Fruit fly (Drosophila melanogaster) whole organism, prepupa: ENCODE data around the gene CG9706.
A peak's percentile ranks its signal among the peaks of the same experiment; 100 is the strongest.

Experiments
- Blimp-1 ChIP-seq: fragments of 200-800 bp; sonication (Bioruptor generic); optimal IDR thresholded peaks from 3 replicates; lab custom pipeline; 2017; ENCODE audit warnings: missing biosample characterization, missing genetic modification characterization, mild to moderate bottlenecking, moderate library complexity, missing genetic modification reagents
- CG10631 ChIP-seq: fragments of 200-800 bp; sonication (Bioruptor generic); optimal IDR thresholded peaks from 2 replicates; lab custom pipeline; 2016; ENCODE audit warnings: missing biosample characterization, missing genetic modification characterization
- CG10669 ChIP-seq: fragments of 200-800 bp; sonication (Bioruptor generic); optimal IDR thresholded peaks from 3 replicates; lab custom pipeline; 2018; ENCODE audit warnings: missing biosample characterization, mild to moderate bottlenecking, missing genetic modification characterization, moderate library complexity
- CG11294 ChIP-seq: fragments of 200-800 bp; sonication (Bioruptor generic); IDR thresholded peaks from 2 replicates; pipeline ENCODE4 v1.3.6; 2022; ENCODE audit warnings: missing biosample characterization, missing genetic modification characterization
- CG11762 ChIP-seq: fragments of 200-800 bp; sonication (Bioruptor generic); optimal IDR thresholded peaks from 3 replicates; lab custom pipeline; 2016; ENCODE audit warnings: missing biosample characterization, missing genetic modification characterization; ENCODE audit not compliant: insufficient read depth
- CG15336 ChIP-seq: fragments of 200-800 bp; sonication (Bioruptor generic); IDR thresholded peaks from 2 replicates; pipeline ENCODE4 v1.3.6; 2022; ENCODE audit warnings: missing biosample characterization, missing genetic modification characterization
- CG1621 ChIP-seq: fragments of 200-800 bp; sonication (Bioruptor generic); optimal IDR thresholded peaks from 3 replicates; lab custom pipeline; 2018; ENCODE audit warnings: missing biosample characterization, mild to moderate bottlenecking, missing genetic modification characterization
- CG16779 ChIP-seq: fragments of 200-800 bp; sonication (Bioruptor generic); optimal IDR thresholded peaks from 3 replicates; lab custom pipeline; 2017; ENCODE audit warnings: missing biosample characterization, mild to moderate bottlenecking, missing genetic modification characterization
- CG3032 ChIP-seq: fragments of 200-800 bp; optimal IDR thresholded peaks from 2 replicates; lab custom pipeline; 2019; ENCODE audit warnings: missing biosample characterization, mild to moderate bottlenecking, missing genetic modification characterization, moderate library complexity
- CG31627 ChIP-seq: fragments of 200-800 bp; sonication (Bioruptor generic); optimal IDR thresholded peaks from 3 replicates; lab custom pipeline; 2016; ENCODE audit warnings: missing biosample characterization, missing genetic modification characterization
- CG34406 ChIP-seq: fragments of 200-800 bp; sonication (Bioruptor generic); optimal IDR thresholded peaks from 3 replicates; lab custom pipeline; 2016; ENCODE audit warnings: missing biosample characterization, missing genetic modification characterization
- CG3919 ChIP-seq: fragments of 200-800 bp; sonication (Bioruptor generic); optimal IDR thresholded peaks from 3 replicates; lab custom pipeline; 2016; ENCODE audit warnings: missing biosample characterization, missing genetic modification characterization
- CG6163 ChIP-seq: fragments of 200-800 bp; sonication (Bioruptor generic); IDR thresholded peaks from 3 replicates; pipeline ENCODE4 v1.3.6; 2022; ENCODE audit warnings: missing biosample characterization, missing genetic modification characterization
- CG6276 ChIP-seq: fragments of 200-800 bp; sonication (Bioruptor generic); optimal IDR thresholded peaks from 2 replicates; lab custom pipeline; 2017; ENCODE audit warnings: missing biosample characterization, mild to moderate bottlenecking, missing genetic modification characterization
- CG6792 ChIP-seq: fragments of 200-800 bp; sonication (Bioruptor generic); optimal IDR thresholded peaks from 3 replicates; lab custom pipeline; 2016; ENCODE audit warnings: missing biosample characterization, missing genetic modification characterization
- CG6808 ChIP-seq: fragments of 200-800 bp; sonication (Bioruptor generic); optimal IDR thresholded peaks from 3 replicates; lab custom pipeline; 2017; ENCODE audit warnings: missing biosample characterization, missing genetic modification characterization, mild to moderate bottlenecking, moderate library complexity, missing genetic modification reagents
- CG7368 ChIP-seq: fragments of 200-800 bp; sonication (Bioruptor generic); optimal IDR thresholded peaks from 3 replicates; lab custom pipeline; 2016; ENCODE audit warnings: missing biosample characterization, missing genetic modification characterization
- CG8632 ChIP-seq: fragments of 200-800 bp; sonication (Bioruptor generic); optimal IDR thresholded peaks from 3 replicates; lab custom pipeline; 2016; ENCODE audit warnings: missing biosample characterization, missing genetic modification characterization
- CG9139 ChIP-seq: fragments of 200-800 bp; sonication (Bioruptor generic); optimal IDR thresholded peaks from 3 replicates; lab custom pipeline; 2017; ENCODE audit warnings: missing biosample characterization, mild to moderate bottlenecking, missing genetic modification characterization
- Eip75B ChIP-seq: fragments of 200-800 bp; sonication (Bioruptor generic); optimal IDR thresholded peaks from 3 replicates; lab custom pipeline; 2016; ENCODE audit warnings: missing biosample characterization, missing genetic modification characterization
- Eip78C ChIP-seq: fragments of 200-800 bp; sonication (Bioruptor generic); peaks from one replicate; lab custom pipeline; 2016; ENCODE audit warnings: missing biosample characterization, missing genetic modification characterization
- Ets21C ChIP-seq: fragments of 200-800 bp; sonication (Bioruptor generic); optimal IDR thresholded peaks from 3 replicates; lab custom pipeline; 2016; ENCODE audit warnings: missing biosample characterization, missing genetic modification characterization
- Ets96B ChIP-seq: fragments of 200-800 bp; optimal IDR thresholded peaks from 2 replicates; lab custom pipeline; 2019; ENCODE audit warnings: missing biosample characterization, mild to moderate bottlenecking, missing genetic modification characterization, moderate library complexity
- Gug ChIP-seq: fragments of 200-800 bp; sonication (Bioruptor generic); IDR thresholded peaks from 2 replicates; pipeline ENCODE4 v1.3.6; 2022; ENCODE audit warnings: missing biosample characterization, missing genetic modification characterization
- Hr39 ChIP-seq: fragments of 200-800 bp; sonication (Bioruptor generic); optimal IDR thresholded peaks from 2 replicates; lab custom pipeline; 2016; ENCODE audit warnings: missing biosample characterization, missing genetic modification characterization
- Lpt ChIP-seq: fragments of 200-800 bp; sonication (Bioruptor generic); optimal IDR thresholded peaks from 3 replicates; lab custom pipeline; 2016; ENCODE audit warnings: missing biosample characterization, missing genetic modification characterization
- OdsH ChIP-seq: fragments of 200-800 bp; sonication (Bioruptor generic); optimal IDR thresholded peaks from 3 replicates; lab custom pipeline; 2016; ENCODE audit warnings: missing biosample characterization, missing genetic modification characterization
- Smox ChIP-seq: fragments of 200-800 bp; sonication (Bioruptor generic); optimal IDR thresholded peaks from 3 replicates; lab custom pipeline; 2016; ENCODE audit warnings: missing biosample characterization, missing genetic modification characterization
- Sox14 ChIP-seq: fragments of 200-800 bp; sonication (Bioruptor generic); optimal IDR thresholded peaks from 3 replicates; lab custom pipeline; 2016; ENCODE audit warnings: missing biosample characterization, missing genetic modification characterization
- Sox15 ChIP-seq: fragments of 200-800 bp; sonication (Bioruptor generic); optimal IDR thresholded peaks from 3 replicates; lab custom pipeline; 2016; ENCODE audit warnings: missing biosample characterization, missing genetic modification characterization
- achi ChIP-seq: fragments of 200-800 bp; sonication (Bioruptor generic); optimal IDR thresholded peaks from 3 replicates; lab custom pipeline; 2016; ENCODE audit warnings: missing biosample characterization, missing genetic modification characterization
- acj6 ChIP-seq: fragments of 200-800 bp; sonication (Bioruptor generic); optimal IDR thresholded peaks from 3 replicates; lab custom pipeline; 2016; ENCODE audit warnings: missing biosample characterization, missing genetic modification characterization
- dsx ChIP-seq: fragments of 200-800 bp; optimal IDR thresholded peaks from 3 replicates; lab custom pipeline; 2019; ENCODE audit warnings: missing biosample characterization, mild to moderate bottlenecking, missing genetic modification characterization, moderate library complexity; ENCODE audit not compliant: poor library complexity, severe bottlenecking
- eg ChIP-seq: fragments of 200-800 bp; sonication (Bioruptor generic); IDR thresholded peaks from 3 replicates; pipeline ENCODE4 v1.3.6; 2022; ENCODE audit warnings: missing biosample characterization, missing genetic modification characterization
- esn ChIP-seq: fragments of 200-800 bp; sonication (Bioruptor generic); optimal IDR thresholded peaks from 2 replicates; lab custom pipeline; 2016; ENCODE audit warnings: missing biosample characterization, mild to moderate bottlenecking, missing genetic modification characterization, moderate library complexity
- fd59A ChIP-seq: fragments of 200-800 bp; sonication (Bioruptor generic); optimal IDR thresholded peaks from 2 replicates; lab custom pipeline; 2017; ENCODE audit warnings: missing biosample characterization, mild to moderate bottlenecking, missing genetic modification characterization, missing genetic modification reagents
- fkh ChIP-seq: fragments of 200-800 bp; sonication (Bioruptor generic); optimal IDR thresholded peaks from 3 replicates; lab custom pipeline; 2017; ENCODE audit warnings: missing biosample characterization, mild to moderate bottlenecking, missing genetic modification characterization, moderate library complexity
- lz ChIP-seq: fragments of 200-800 bp; sonication (Bioruptor generic); optimal IDR thresholded peaks from 3 replicates; lab custom pipeline; 2016; ENCODE audit warnings: missing biosample characterization, missing genetic modification characterization
- net ChIP-seq: fragments of 200-800 bp; sonication (Bioruptor generic); optimal IDR thresholded peaks from 3 replicates; lab custom pipeline; 2016; ENCODE audit warnings: missing biosample characterization, missing genetic modification characterization
- pdm3 ChIP-seq: fragments of 200-800 bp; sonication (Bioruptor generic); optimal IDR thresholded peaks from 3 replicates; lab custom pipeline; 2016; ENCODE audit warnings: missing biosample characterization, missing genetic modification characterization
- salr ChIP-seq, 2 experiments: fragments of 200-800 bp; sonication (Bioruptor generic); optimal IDR thresholded peaks; 3 replicates each; lab custom pipeline; 2016 to 2018; ENCODE audit warnings: missing biosample characterization in 2 of 2, missing genetic modification characterization in 2 of 2, mild to moderate bottlenecking in 1 of 2
- spab ChIP-seq: fragments of 200-800 bp; sonication (Bioruptor generic); optimal IDR thresholded peaks from 2 replicates; lab custom pipeline; 2017; ENCODE audit warnings: missing biosample characterization, mild to moderate bottlenecking, missing genetic modification characterization, missing genetic modification reagents
- ss ChIP-seq, 2 experiments: fragments of 200-800 bp; sonication (Bioruptor generic); optimal IDR thresholded peaks; 2 replicates in 1 of 2; 3 replicates in 1 of 2; lab custom pipeline; 2017 to 2018; ENCODE audit warnings: mild to moderate bottlenecking in 2 of 2, missing biosample characterization in 2 of 2, missing genetic modification characterization in 2 of 2, moderate library complexity in 1 of 2
- svp ChIP-seq: fragments of 200-800 bp; sonication (Bioruptor generic); peaks from one replicate; lab custom pipeline; 2016; ENCODE audit warnings: missing biosample characterization, missing genetic modification characterization
- topi ChIP-seq: fragments of 200-800 bp; sonication (Bioruptor generic); optimal IDR thresholded peaks from 3 replicates; lab custom pipeline; 2016; ENCODE audit warnings: missing biosample characterization, missing genetic modification characterization
- vri ChIP-seq: fragments of 200-800 bp; sonication (Bioruptor generic); optimal IDR thresholded peaks from 3 replicates; lab custom pipeline; 2016; ENCODE audit warnings: missing biosample characterization, mild to moderate bottlenecking, missing genetic modification characterization

The CG9706 gene

DNA sequence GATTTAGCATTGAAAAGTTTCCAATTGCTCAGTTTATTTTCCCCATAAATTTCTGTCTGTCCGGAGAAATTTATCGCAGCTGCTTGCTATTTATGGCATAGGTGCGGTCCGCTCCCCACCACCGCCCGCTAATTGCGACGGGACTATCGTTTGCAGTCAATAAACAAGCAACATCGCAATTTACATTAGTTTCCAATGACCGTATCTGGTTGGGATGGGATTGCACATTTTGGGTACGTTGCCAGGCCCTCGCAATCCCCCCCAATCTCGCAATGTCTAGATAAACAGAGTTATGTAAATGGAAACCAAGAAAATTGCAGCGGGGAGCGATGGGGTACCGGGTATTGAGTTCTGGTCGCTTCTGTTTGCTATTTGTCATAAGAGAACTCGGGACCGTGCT, 21.8 kb downstream of the CG9706 start, which contains the start of gene nudC:
TSS of gene nudC (plus strand) at position 368 of the 400 bp plus-strand sequence.
- TF ChIP-seq CG6163 = no peak
- peak; percentile 7 for TF ChIP-seq CG6808 (GFP tag; lab: Kevin White, UChicago)
- TF ChIP-seq CG15336 (GFP tag; lab: Robert Waterston, UW) = no peak
- TF ChIP-seq fkh (GFP tag; lab: Kevin White, UChicago) = peak; percentile 77
- peak; percentile 60 for TF ChIP-seq vri (GFP tag; lab: Kevin White, UChicago)
- TF ChIP-seq ss (GFP tag; optimal IDR thresholded peaks at IDR 0.05; lab: Kevin White, UChicago) = peak in 1 of 2 experiments; percentile 1
- no peak for TF ChIP-seq Eip75B (GFP tag; lab: Kevin White, UChicago)
- TF ChIP-seq Eip78C = peak; percentile 54
- TF ChIP-seq, all 60 proteins: peak for 5

DNA sequence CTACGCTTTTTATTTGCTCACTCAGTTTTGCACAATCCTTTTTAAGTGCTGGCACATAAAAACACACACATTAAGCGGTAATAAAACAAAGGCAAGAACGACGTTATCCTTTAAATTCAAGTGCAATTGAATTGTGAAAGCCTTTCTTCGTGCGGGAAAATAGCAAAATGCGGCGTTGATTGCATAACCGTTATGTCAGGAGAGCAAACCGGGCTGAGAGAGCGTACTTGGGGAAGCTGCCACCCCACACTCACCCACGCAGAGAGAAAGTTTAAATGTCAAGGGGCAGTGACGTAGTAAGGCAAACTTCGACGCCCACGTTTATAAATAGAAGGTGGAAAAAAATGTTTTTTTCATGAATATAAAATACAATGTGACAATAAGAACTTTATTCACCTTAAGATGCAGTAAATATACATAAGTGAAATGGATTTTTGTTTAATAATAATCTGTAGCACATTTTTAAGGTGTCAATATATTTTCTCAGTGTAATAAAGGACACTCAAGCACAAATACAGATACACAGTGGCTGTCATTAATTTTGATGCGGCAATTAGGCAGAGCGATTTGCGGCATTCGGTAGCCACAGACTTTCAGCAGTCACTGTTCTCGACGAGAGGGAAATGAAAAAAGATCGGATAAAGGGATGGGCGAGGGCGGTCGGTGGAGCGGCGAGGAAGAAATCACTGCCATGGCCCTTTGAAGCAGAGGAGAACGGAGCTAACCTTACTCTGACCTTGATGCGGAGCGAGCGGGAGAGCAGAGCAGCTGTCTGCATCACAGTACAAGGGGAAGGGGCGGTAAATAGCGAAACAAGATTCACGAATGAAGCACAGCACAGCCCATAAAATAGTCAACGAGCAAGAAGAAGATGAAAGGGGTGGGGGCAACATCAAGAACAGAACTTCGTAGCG, 23.3 kb downstream of the CG9706 start:
- peak; percentile 9 for TF ChIP-seq Sox15
- TF ChIP-seq CG7368 (GFP tag; lab: Kevin White, UChicago) = peak; percentile 24
- TF ChIP-seq net (GFP tag; lab: Kevin White, UChicago) = no peak
- TF ChIP-seq topi (GFP tag; lab: Kevin White, UChicago) = peak; percentile 56
- no peak for TF ChIP-seq Lpt (GFP tag; lab: Kevin White, UChicago)
- TF ChIP-seq Ets21C (GFP tag; lab: Kevin White, UChicago) = peak; percentile 14
- TF ChIP-seq Sox14 (GFP tag; lab: Kevin White, UChicago) = peak; percentile 34
- peak; percentile 61 for TF ChIP-seq CG10669
- TF ChIP-seq CG6792 = peak; percentile 39
- peak; percentile 65 for TF ChIP-seq Eip75B (GFP tag; lab: Kevin White, UChicago)
- peak; percentile 26 for TF ChIP-seq CG31627 (GFP tag; lab: Kevin White, UChicago)
- peak; percentile 86 for TF ChIP-seq Eip78C
- TF ChIP-seq Gug (GFP tag; lab: Robert Waterston, UW) = no peak
- peak; percentile 7 for TF ChIP-seq vri (GFP tag; lab: Kevin White, UChicago)
- TF ChIP-seq CG16779 (tag; lab: Kevin White, UChicago) = no peak
- peak; percentile 29 for TF ChIP-seq fd59A (GFP tag; lab: Kevin White, UChicago)
- TF ChIP-seq CG3032 (tag; lab: Kevin White, UChicago) = peak; percentile 64
- TF ChIP-seq esn (GFP tag; lab: Kevin White, UChicago) = peak; percentile 49
- TF ChIP-seq Smox (GFP tag; lab: Kevin White, UChicago) = peak; percentile 44
- TF ChIP-seq pdm3 (GFP tag; lab: Kevin White, UChicago) = peak; percentile 56
- TF ChIP-seq spab = peak; percentile 29
- peak; percentile 42 for TF ChIP-seq Hr39 (GFP tag; lab: Kevin White, UChicago)
- TF ChIP-seq dsx (GFP tag; lab: Kevin White, UChicago) = peak; percentile 52
- TF ChIP-seq lz (GFP tag; lab: Kevin White, UChicago) = peak; percentile 42
- TF ChIP-seq CG11294 (GFP tag; lab: Robert Waterston, UW) = 0 out of 2 replicates have a peak, but pooled peaks have one; percentile 9
- peak; percentile 71 for TF ChIP-seq Ets96B (tag; lab: Kevin White, UChicago)
- peak; percentile 35 for TF ChIP-seq CG34406 (GFP tag; lab: Kevin White, UChicago)
- 0 out of 2 replicates have a peak, but pooled peaks have one; percentile 20 for TF ChIP-seq CG15336 (GFP tag; lab: Robert Waterston, UW)
- no peak for TF ChIP-seq CG11762 (GFP tag; lab: Kevin White, UChicago)
- peak; percentile 53 for TF ChIP-seq OdsH (GFP tag; lab: Kevin White, UChicago)
- TF ChIP-seq acj6 (GFP tag; lab: Kevin White, UChicago) = peak; percentile 51
- peak; percentile 62 for TF ChIP-seq CG8632 (GFP tag; lab: Kevin White, UChicago)
- peak; percentile 45 for TF ChIP-seq CG1621 (tag; lab: Kevin White, UChicago)
- TF ChIP-seq CG10631 (GFP tag; lab: Kevin White, UChicago) = peak; percentile 56
- no peak for TF ChIP-seq fkh (GFP tag; lab: Kevin White, UChicago)
- peak; percentile 51 for TF ChIP-seq achi (GFP tag; lab: Kevin White, UChicago)
- no peak for TF ChIP-seq CG6276 (GFP tag; lab: Kevin White, UChicago)
- TF ChIP-seq salr (GFP tag; optimal IDR thresholded peaks at IDR 0.05; lab: Kevin White, UChicago) = peak; percentile 48 to 55
- TF ChIP-seq CG9139 (GFP tag; lab: Kevin White, UChicago) = peak; percentile 42
- TF ChIP-seq CG3919 (GFP tag; lab: Kevin White, UChicago) = peak; percentile 48
- peak; percentile 85 for TF ChIP-seq svp (GFP tag; lab: Kevin White, UChicago)
- no peak for TF ChIP-seq eg
- TF ChIP-seq Blimp-1 = peak; percentile 76
